Worm (Caenorhabditis elegans) whole organism, young adult: Measurements from ENCODE around the gene fut-5.

Experiments
- F55B11.4 ChIP-seq: sonication (generic microtip); optimal IDR thresholded peaks from 2 replicates; lab custom pipeline; 2016; ENCODE audit warnings: missing compliant biosample characterization, missing genetic modification characterization, borderline replicate concordance; ENCODE audit not compliant: insufficient read depth
- K12H6.12 ChIP-seq: fragments of 200-800 bp; sonication (Bioruptor generic); optimal IDR thresholded peaks from 2 replicates; lab custom pipeline; 2018; ENCODE audit warnings: mild to moderate bottlenecking, missing genetic modification characterization, missing compliant biosample characterization
- T26A5.8 ChIP-seq: sonication (generic microtip); optimal IDR thresholded peaks from 2 replicates; lab custom pipeline; 2016; ENCODE audit warnings: missing genetic modification characterization, missing compliant biosample characterization
- Y53F4B.3 ChIP-seq: fragments of 200-800 bp; sonication (Bioruptor generic); IDR thresholded peaks from 2 replicates; pipeline ENCODE4 v1.3.6; 2022; ENCODE audit warnings: missing genetic modification reagents, missing genetic modification characterization, missing compliant biosample characterization
- Y53G8AR.9 ChIP-seq: fragments of 200-800 bp; sonication (Bioruptor generic); conservative IDR thresholded peaks from 2 replicates; pipeline ENCODE4 v1.3.6; 2022; ENCODE audit warnings: missing genetic modification reagents, missing genetic modification characterization, missing compliant biosample characterization
- ZK185.1 ChIP-seq: sonication (generic microtip); optimal IDR thresholded peaks from 2 replicates; lab custom pipeline; 2016; ENCODE audit warnings: mild to moderate bottlenecking, missing genetic modification characterization, missing compliant biosample characterization; ENCODE audit not compliant: poor library complexity, severe bottlenecking
- ama-1 ChIP-seq, 3 experiments: fragments of 150-350 bp in 1 of 3; sonication (generic microtip) in 2 of 3; optimal IDR thresholded peaks; 2 replicates each; lab custom pipeline; 2014 to 2018; ENCODE audit warnings: missing biosample characterization in 2 of 3, missing genetic modification characterization in 2 of 3, missing genetic modification reagents in 2 of 3
- aptf-3 ChIP-seq: fragments of 200-800 bp; sonication (Bioruptor generic); IDR thresholded peaks from 2 replicates; pipeline ENCODE4 v1.3.6; 2022; ENCODE audit warnings: missing genetic modification characterization, missing compliant biosample characterization
- athp-1 ChIP-seq: sonication (generic microtip); optimal IDR thresholded peaks from 2 replicates; lab custom pipeline; 2017; ENCODE audit warnings: mild to moderate bottlenecking, missing genetic modification characterization, missing compliant biosample characterization
- attf-5 ChIP-seq: fragments of 200-800 bp; sonication (Bioruptor generic); optimal IDR thresholded peaks from 2 replicates; lab custom pipeline; 2018; ENCODE audit warnings: mild to moderate bottlenecking, missing genetic modification characterization, missing compliant biosample characterization
- ccch-3 ChIP-seq: fragments of 200-800 bp; sonication (Bioruptor generic); optimal IDR thresholded peaks from 2 replicates; lab custom pipeline; 2018; ENCODE audit warnings: mild to moderate bottlenecking, missing genetic modification characterization, missing compliant biosample characterization
- ceh-40 ChIP-seq: fragments of 200-800 bp; sonication (Bioruptor generic); IDR thresholded peaks from 2 replicates; pipeline ENCODE4 v1.3.6; 2022; ENCODE audit warnings: missing genetic modification characterization, missing compliant biosample characterization
- ceh-79 ChIP-seq: sonication (generic microtip); optimal IDR thresholded peaks from 2 replicates; lab custom pipeline; 2017; ENCODE audit warnings: mild to moderate bottlenecking, missing genetic modification characterization, missing compliant biosample characterization
- dpff-1 ChIP-seq: sonication (generic microtip); optimal IDR thresholded peaks from 2 replicates; lab custom pipeline; 2017; ENCODE audit warnings: mild to moderate bottlenecking, missing genetic modification characterization, missing compliant biosample characterization
- dpl-1 ChIP-seq: fragments of 150-350 bp; optimal IDR thresholded peaks from 2 replicates; lab custom pipeline; 2014; ENCODE audit warnings: missing biosample characterization, missing genetic modification reagents, missing genetic modification characterization
- ets-4 ChIP-seq: fragments of 200-800 bp; sonication (Bioruptor generic); optimal IDR thresholded peaks from 2 replicates; lab custom pipeline; 2018; ENCODE audit warnings: mild to moderate bottlenecking, missing genetic modification characterization, missing compliant biosample characterization
- fkh-3 ChIP-seq: sonication (generic microtip); optimal IDR thresholded peaks from 2 replicates; lab custom pipeline; 2016; ENCODE audit warnings: mild to moderate bottlenecking, missing genetic modification characterization, missing compliant biosample characterization
- gei-17 ChIP-seq: fragments of 200-800 bp; sonication (Bioruptor generic); optimal IDR thresholded peaks from 2 replicates; lab custom pipeline; 2018; ENCODE audit warnings: mild to moderate bottlenecking, missing genetic modification characterization, missing compliant biosample characterization
- him-1 ChIP-seq: sonication (generic microtip); optimal IDR thresholded peaks from 2 replicates; lab custom pipeline; 2016; ENCODE audit warnings: missing genotype, missing genetic modification reagents, missing genetic modification characterization, missing compliant biosample characterization
- hlh-26 ChIP-seq: fragments of 200-800 bp; sonication (Bioruptor generic); conservative IDR thresholded peaks from 2 replicates; pipeline ENCODE4 v1.3.6; 2022; ENCODE audit warnings: missing genetic modification reagents, missing genetic modification characterization, missing compliant biosample characterization
- lag-1 ChIP-seq: fragments of 200-800 bp; sonication (Bioruptor generic); IDR thresholded peaks from 2 replicates; pipeline ENCODE4 v1.3.6; 2022; ENCODE audit warnings: missing genetic modification reagents, missing genetic modification characterization, missing compliant biosample characterization
- let-607 ChIP-seq, 2 experiments: fragments of 200-800 bp in 1 of 2; sonication (Bioruptor generic) in 1 of 2; sonication (generic microtip) in 1 of 2; optimal IDR thresholded peaks; 2 replicates each; lab custom pipeline; 2016 to 2018; ENCODE audit warnings: mild to moderate bottlenecking in 2 of 2, missing compliant biosample characterization in 2 of 2, missing genetic modification characterization in 2 of 2, moderate library complexity in 2 of 2, missing genotype in 1 of 2
- lin-26 ChIP-seq: fragments of 200-800 bp; sonication (Bioruptor generic); IDR thresholded peaks from 2 replicates; pipeline ENCODE4 v1.3.6; 2022; ENCODE audit warnings: missing genetic modification reagents, missing genetic modification characterization, missing compliant biosample characterization
- lin-35 ChIP-seq, 3 experiments: fragments of 150-350 bp in 2 of 3; sonication (generic microtip) in 1 of 3; optimal IDR thresholded peaks; 2 replicates each; lab custom pipeline; 2014 to 2018; ENCODE audit warnings: missing biosample characterization in 3 of 3, missing genetic modification characterization in 3 of 3, missing genetic modification reagents in 3 of 3
- madf-3 ChIP-seq: fragments of 200-800 bp; sonication (Bioruptor generic); IDR thresholded peaks from 2 replicates; pipeline ENCODE4 v1.3.6; 2022; ENCODE audit warnings: missing genetic modification reagents, missing genetic modification characterization, missing compliant biosample characterization
- madf-8 ChIP-seq: fragments of 200-800 bp; sonication (Bioruptor generic); conservative IDR thresholded peaks from 2 replicates; pipeline ENCODE4 v1.3.6; 2022; ENCODE audit warnings: missing genetic modification reagents, missing genetic modification characterization, missing compliant biosample characterization
- mxl-1 ChIP-seq: sonication (generic microtip); optimal IDR thresholded peaks from 2 replicates; lab custom pipeline; 2016; ENCODE audit warnings: missing genetic modification characterization, missing compliant biosample characterization
- nfya-1 ChIP-seq: sonication (generic microtip); optimal IDR thresholded peaks from 2 replicates; lab custom pipeline; 2017; ENCODE audit warnings: antibody characterized with exemption, missing compliant biosample characterization, missing genetic modification characterization, borderline replicate concordance; ENCODE audit not compliant: insufficient read depth
- nfya-2 ChIP-seq: fragments of 200-800 bp; sonication (Bioruptor generic); IDR thresholded peaks from 2 replicates; pipeline ENCODE4 v1.3.6; 2022; ENCODE audit warnings: missing genetic modification reagents, missing genetic modification characterization, missing compliant biosample characterization
- nhr-179 ChIP-seq: sonication (generic microtip); optimal IDR thresholded peaks from 2 replicates; lab custom pipeline; 2016; ENCODE audit warnings: mild to moderate bottlenecking, missing genetic modification characterization, missing compliant biosample characterization
- nhr-27 ChIP-seq: fragments of 200-800 bp; sonication (Bioruptor generic); optimal IDR thresholded peaks from 2 replicates; lab custom pipeline; 2018; ENCODE audit warnings: mild to moderate bottlenecking, missing genetic modification characterization, moderate library complexity, missing compliant biosample characterization
- pbrm-1 ChIP-seq: fragments of 200-800 bp; sonication (Bioruptor generic); IDR thresholded peaks from 2 replicates; pipeline ENCODE4 v1.3.6; 2022; ENCODE audit warnings: missing genetic modification reagents, missing genetic modification characterization, missing compliant biosample characterization
- snpc-3.4 ChIP-seq: sonication (generic microtip); optimal IDR thresholded peaks from 2 replicates; lab custom pipeline; 2017; ENCODE audit warnings: missing genetic modification characterization, mild to moderate bottlenecking, missing compliant biosample characterization, antibody characterized with exemption, moderate library complexity, missing genotype, missing genetic modification reagents
- tbp1 ChIP-seq: fragments of 200-800 bp; sonication (Bioruptor generic); optimal IDR thresholded peaks from 2 replicates; lab custom pipeline; 2018; ENCODE audit warnings: mild to moderate bottlenecking, missing genetic modification characterization, missing compliant biosample characterization
- ztf-25 ChIP-seq: fragments of 200-800 bp; sonication (Bioruptor generic); IDR thresholded peaks from 2 replicates; pipeline ENCODE4 v1.3.6; 2022; ENCODE audit warnings: missing genetic modification reagents, missing genetic modification characterization, missing compliant biosample characterization
- ztf-26 ChIP-seq: sonication (generic microtip); optimal IDR thresholded peaks from 2 replicates; lab custom pipeline; 2017; ENCODE audit warnings: missing genetic modification characterization, missing compliant biosample characterization
- ztf-28 ChIP-seq: fragments of 200-800 bp; sonication (Bioruptor generic); IDR thresholded peaks from 2 replicates; pipeline ENCODE4 v1.3.6; 2022; ENCODE audit warnings: missing genetic modification reagents, missing genetic modification characterization, missing compliant biosample characterization

fut-5 gene

ce11 chrII:4657370-4657769, 10.1 kb downstream of the fut-5 start:
- TF ChIP-seq gei-17 (GFP tag; lab: Kevin White, UChicago) (no peak), hlh-26 (no peak), K12H6.12 (tag; lab: Kevin White, UChicago) (no peak), nfya-2 (GFP tag; lab: Robert Waterston, UW) (no peak), ama-1 (optimal IDR thresholded peaks at IDR 0.05; lab: Kevin White, UChicago) (no peak), ama-1 (GFP tag; optimal IDR thresholded peaks at IDR 0.05; lab: Kevin White, UChicago) (no peak), dpl-1 (GFP tag; lab: Kevin White, UChicago) (no peak), lag-1 (no peak), him-1 (no peak), mxl-1 (tag; lab: Kevin White, UChicago) (no peak)
- TF ChIP-seq, all 124 proteins: peak for 0

DNA sequence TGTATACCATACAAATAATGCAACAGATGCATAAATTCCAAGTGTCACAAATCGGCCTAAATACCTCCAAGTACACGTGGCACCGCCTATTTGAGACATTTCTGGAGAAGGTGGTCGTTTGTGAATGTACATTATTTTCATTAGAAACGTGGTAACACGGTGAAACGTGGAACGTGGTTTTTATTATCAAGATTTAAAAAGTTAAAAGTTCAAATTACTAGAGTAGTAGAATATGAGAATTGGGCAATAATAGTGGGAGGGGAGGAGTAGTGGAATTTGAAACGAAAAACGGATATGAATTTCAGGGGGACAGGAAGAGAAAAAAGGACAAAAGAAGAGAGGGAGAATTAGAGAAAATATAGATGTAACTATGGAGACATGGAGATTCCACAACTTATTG, 11.6 kb downstream of the fut-5 start, which contains the start of gene fut-6:
Gene fut-6, minus strand, starts transcription at position 101 of the 400 bp plus-strand sequence.
- TF ChIP-seq ccch-3 (GFP tag; lab: Kevin White, UChicago) (no peak), athp-1 (tag; lab: Kevin White, UChicago) (no peak), ets-4 (GFP tag; lab: Kevin White, UChicago) (no peak), ztf-28 (GFP tag; lab: Robert Waterston, UW) (no peak), lin-35 (GFP tag; optimal IDR thresholded peaks at IDR 0.05; lab: Kevin White, UChicago) (no peak), tbp1 (GFP tag; lab: Kevin White, UChicago) (no peak), ceh-79 (no peak), pbrm-1 (GFP tag; lab: Robert Waterston, UW) (no peak), let-607 (tag; optimal IDR thresholded peaks at IDR 0.05; lab: Kevin White, UChicago) (no peak), madf-8 (GFP tag; lab: Robert Waterston, UW) (no peak), ZK185.1 (tag; lab: Kevin White, UChicago) (no peak), lin-26 (GFP tag; lab: Robert Waterston, UW) (no peak), T26A5.8 (tag; lab: Kevin White, UChicago) (no peak), nfya-1 (tag; lab: Kevin White, UChicago) (no peak), nhr-27 (no peak)

ce11 chrII:4650072-4650471, 17.4 kb downstream of the fut-5 start:
- TF ChIP-seq madf-8 (GFP tag; lab: Robert Waterston, UW) (no peak), attf-5 (GFP tag; lab: Kevin White, UChicago) (no peak), him-1 (no peak), ceh-40 (no peak), ZK185.1 (tag; lab: Kevin White, UChicago) (no peak), aptf-3 (GFP tag; lab: Robert Waterston, UW) (no peak), F55B11.4 (tag; lab: Kevin White, UChicago) (no peak), Y53G8AR.9 (GFP tag; lab: Robert Waterston, UW) (no peak), snpc-3.4 (tag; lab: Kevin White, UChicago) (no peak)

DNA sequence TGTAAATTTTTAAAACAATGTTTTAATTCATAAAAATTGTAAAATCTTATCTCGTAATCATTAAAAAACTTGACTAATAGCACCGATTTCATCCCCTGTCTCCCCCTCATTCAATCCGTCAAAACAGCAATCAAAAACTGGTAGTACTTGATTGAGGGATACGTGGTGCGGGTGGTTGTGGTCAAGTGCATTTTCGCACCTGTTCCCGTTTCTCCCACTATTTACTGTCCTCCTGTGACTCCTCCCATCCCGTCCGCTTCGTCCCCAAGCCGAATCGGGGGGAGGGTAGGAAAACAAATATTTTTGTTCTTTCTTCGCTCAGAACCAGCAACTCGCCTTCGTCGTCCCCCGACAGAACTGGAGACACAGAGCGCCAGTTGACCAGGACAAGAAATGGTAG, 18.7 kb downstream of the fut-5 start, which contains the start of gene lgc-27:
Gene lgc-27, plus strand, starts transcription at position 301 of the 400 bp plus-strand sequence.
- 0 out of 2 replicates have a peak, but pooled peaks have one; percentile 8 for TF ChIP-seq madf-3 (GFP tag; lab: Robert Waterston, UW)
- TF ChIP-seq lag-1 = no peak

- no peak for TF ChIP-seq dpff-1 (tag; lab: Kevin White, UChicago)
- TF ChIP-seq nhr-179 (tag; lab: Kevin White, UChicago) = no peak
- no peak for TF ChIP-seq Y53F4B.3 (GFP tag; lab: Robert Waterston, UW)
- TF ChIP-seq ztf-25 (GFP tag; lab: Robert Waterston, UW) = no peak
- TF ChIP-seq lin-26 (GFP tag; lab: Robert Waterston, UW) = no peak
- no peak for TF ChIP-seq ZK185.1 (tag; lab: Kevin White, UChicago)
- no peak for TF ChIP-seq fkh-3 (tag; lab: Kevin White, UChicago)
- no peak for TF ChIP-seq ztf-26 (tag; lab: Kevin White, UChicago)
Observed at ce11 chrII:4640748-4641147, 26.7 kb downstream of the fut-5 start.
